Worm (Caenorhabditis elegans) whole organism, L4 larva: Measurements from ENCODE around the gene acs-3.

Source experiments
- F10B5.3 ChIP-seq: sonication (generic microtip); optimal IDR thresholded peaks from 2 replicates; lab custom pipeline; 2016; ENCODE audit warnings: mild to moderate bottlenecking, missing genetic modification characterization, missing compliant biosample characterization
- ZK546.5 ChIP-seq, 2 experiments: sonication (generic microtip); optimal IDR thresholded peaks; 2 replicates each; lab custom pipeline; 2017; ENCODE audit warnings: missing biosample characterization in 2 of 2, missing genetic modification characterization in 2 of 2
- ceh-20 ChIP-seq: fragments of 200-800 bp; sonication (Bioruptor generic); IDR thresholded peaks from 2 replicates; pipeline ENCODE4 v1.3.6; 2022; ENCODE audit warnings: missing genetic modification reagents, missing genetic modification characterization, missing compliant biosample characterization
- ces-1 ChIP-seq: fragments of 150-350 bp; sonication (generic microtip); optimal IDR thresholded peaks from 4 replicates; lab custom pipeline; 2014; ENCODE audit warnings: missing biosample characterization, missing genetic modification reagents, missing genetic modification characterization
- daf-16 ChIP-seq, 3 experiments: sonication (generic microtip); optimal IDR thresholded peaks; 2 replicates each; lab custom pipeline; 2016 to 2017; ENCODE audit warnings: missing genetic modification characterization in 3 of 3, missing genetic modification reagents in 3 of 3, mild to moderate bottlenecking in 2 of 3, missing compliant biosample characterization in 2 of 3, missing biosample characterization in 1 of 3, moderate library complexity in 1 of 3
- dmd-6 ChIP-seq: fragments of 200-800 bp; sonication (Bioruptor generic); IDR thresholded peaks from 2 replicates; pipeline ENCODE4 v1.3.6; 2022; ENCODE audit warnings: missing genetic modification reagents, missing genetic modification characterization, missing compliant biosample characterization
- dmd-8 ChIP-seq: fragments of 200-800 bp; sonication (Bioruptor generic); IDR thresholded peaks from 2 replicates; pipeline ENCODE4 v1.3.6; 2022; ENCODE audit warnings: missing genetic modification characterization, missing compliant biosample characterization
- dve-1 ChIP-seq: sonication (generic microtip); optimal IDR thresholded peaks from 2 replicates; lab custom pipeline; 2017; ENCODE audit warnings: antibody characterized with exemption, mild to moderate bottlenecking, missing genetic modification characterization, missing compliant biosample characterization; ENCODE audit not compliant: insufficient read depth
- egl-27 ChIP-seq: sonication (generic microtip); optimal IDR thresholded peaks from 3 replicates; lab custom pipeline; 2017; ENCODE audit warnings: missing biosample characterization, missing genetic modification reagents, missing genetic modification characterization
- egl-43 ChIP-seq: fragments of 200-800 bp; sonication (Bioruptor generic); IDR thresholded peaks from 2 replicates; pipeline ENCODE4 v1.3.6; 2022; ENCODE audit warnings: missing genetic modification reagents, missing genetic modification characterization, missing compliant biosample characterization
- fkh-10 ChIP-seq: fragments of 150-350 bp; optimal IDR thresholded peaks from 2 replicates; lab custom pipeline; 2014; ENCODE audit warnings: missing biosample characterization, missing genetic modification reagents, missing genetic modification characterization
- hlh-11 ChIP-seq: fragments of 200-800 bp; sonication (Bioruptor generic); optimal IDR thresholded peaks from 2 replicates; lab custom pipeline; 2018; ENCODE audit warnings: mild to moderate bottlenecking, missing genetic modification characterization, missing compliant biosample characterization
- hlh-30 ChIP-seq: sonication (generic microtip); optimal IDR thresholded peaks from 2 replicates; lab custom pipeline; 2017; ENCODE audit warnings: antibody characterized with exemption, mild to moderate bottlenecking, missing genetic modification characterization, missing compliant biosample characterization; ENCODE audit not compliant: insufficient read depth
- lin-15B ChIP-seq: fragments of 150-350 bp; sonication (generic microtip); optimal IDR thresholded peaks from 3 replicates; lab custom pipeline; 2014; ENCODE audit warnings: missing biosample characterization, missing genetic modification characterization
- lin-29 ChIP-seq: fragments of 200-800 bp; sonication (Bioruptor generic); IDR thresholded peaks from 2 replicates; pipeline ENCODE4 v1.3.6; 2022; ENCODE audit warnings: missing genetic modification reagents, missing genetic modification characterization, missing compliant biosample characterization
- mdl-1 ChIP-seq, 2 experiments: fragments of 150-350 bp in 1 of 2; sonication (generic microtip) in 1 of 2; optimal IDR thresholded peaks; 2 replicates each; lab custom pipeline; 2014 to 2017; ENCODE audit warnings: missing biosample characterization in 2 of 2, missing genetic modification characterization in 2 of 2
- mdt-29 ChIP-seq: fragments of 200-800 bp; sonication (Bioruptor generic); IDR thresholded peaks from 2 replicates; pipeline ENCODE4 v1.3.6; 2022; ENCODE audit warnings: missing genetic modification reagents, missing genetic modification characterization, missing compliant biosample characterization
- mxl-3 ChIP-seq: fragments of 200-800 bp; sonication (Bioruptor generic); optimal IDR thresholded peaks from 2 replicates; lab custom pipeline; 2018; ENCODE audit warnings: mild to moderate bottlenecking, missing genetic modification characterization, missing compliant biosample characterization
- nhr-10 ChIP-seq: fragments of 150-350 bp; optimal IDR thresholded peaks from 2 replicates; lab custom pipeline; 2014; ENCODE audit warnings: missing biosample characterization, missing genetic modification characterization
- nhr-102 ChIP-seq: sonication (generic microtip); optimal IDR thresholded peaks from 2 replicates; lab custom pipeline; 2016; ENCODE audit warnings: mild to moderate bottlenecking, missing genetic modification characterization, moderate library complexity, missing compliant biosample characterization
- nhr-28 ChIP-seq: fragments of 150-350 bp; optimal IDR thresholded peaks from 2 replicates; lab custom pipeline; 2014; ENCODE audit warnings: missing biosample characterization, missing genetic modification characterization
- nhr-6 ChIP-seq: fragments of 150-350 bp; optimal IDR thresholded peaks from 2 replicates; lab custom pipeline; 2014; ENCODE audit warnings: missing biosample characterization, missing genetic modification characterization
- php-3 ChIP-seq: fragments of 200-800 bp; sonication (Bioruptor generic); IDR thresholded peaks from 2 replicates; pipeline ENCODE4 v1.3.6; 2022; ENCODE audit warnings: missing genetic modification reagents, missing genetic modification characterization, missing compliant biosample characterization
- pqm-1 ChIP-seq: sonication (generic microtip); optimal IDR thresholded peaks from 2 replicates; lab custom pipeline; 2017; ENCODE audit warnings: missing biosample characterization, missing genetic modification characterization
- sdz-12 ChIP-seq: fragments of 200-800 bp; sonication (Bioruptor generic); optimal IDR thresholded peaks from 2 replicates; lab custom pipeline; 2018; ENCODE audit warnings: mild to moderate bottlenecking, missing genetic modification characterization, missing compliant biosample characterization
- set-16 ChIP-seq: fragments of 200-800 bp; sonication (Bioruptor generic); IDR thresholded peaks from 2 replicates; pipeline ENCODE4 v1.3.6; 2022; ENCODE audit warnings: missing genetic modification reagents, missing genetic modification characterization, missing compliant biosample characterization
- skn-1 ChIP-seq: fragments of 150-350 bp; optimal IDR thresholded peaks from 2 replicates; lab custom pipeline; 2014; ENCODE audit warnings: missing biosample characterization, missing genetic modification characterization
- snpc-1.2 ChIP-seq: fragments of 200-800 bp; sonication (Bioruptor generic); IDR thresholded peaks from 2 replicates; pipeline ENCODE4 v1.3.6; 2022; ENCODE audit warnings: missing genetic modification reagents, missing genetic modification characterization, missing compliant biosample characterization
- tag-97 ChIP-seq: fragments of 200-800 bp; sonication (Bioruptor generic); IDR thresholded peaks from 2 replicates; pipeline ENCODE4 v1.3.6; 2022; ENCODE audit warnings: missing genetic modification characterization, missing compliant biosample characterization
- unc-62 ChIP-seq, 3 experiments: fragments of 150-350 bp in 1 of 3; sonication (generic microtip); optimal IDR thresholded peaks in 2 of 3; peaks in 1 of 3; 1 replicate in 1 of 3; 2 replicates in 2 of 3; lab custom pipeline; 2014 to 2017; ENCODE audit warnings: missing biosample characterization in 3 of 3, missing genetic modification characterization in 3 of 3, missing genetic modification reagents in 3 of 3, missing genotype in 1 of 3
- zfp-3 ChIP-seq: fragments of 200-800 bp; sonication (Bioruptor generic); conservative IDR thresholded peaks from 2 replicates; pipeline ENCODE4 v1.3.6; 2022; ENCODE audit warnings: missing genetic modification reagents, missing genetic modification characterization, missing compliant biosample characterization
- ztf-11 ChIP-seq: fragments of 150-350 bp; optimal IDR thresholded peaks from 2 replicates; lab custom pipeline; 2014; ENCODE audit warnings: missing biosample characterization, missing genetic modification characterization

acs-3 gene

DNA sequence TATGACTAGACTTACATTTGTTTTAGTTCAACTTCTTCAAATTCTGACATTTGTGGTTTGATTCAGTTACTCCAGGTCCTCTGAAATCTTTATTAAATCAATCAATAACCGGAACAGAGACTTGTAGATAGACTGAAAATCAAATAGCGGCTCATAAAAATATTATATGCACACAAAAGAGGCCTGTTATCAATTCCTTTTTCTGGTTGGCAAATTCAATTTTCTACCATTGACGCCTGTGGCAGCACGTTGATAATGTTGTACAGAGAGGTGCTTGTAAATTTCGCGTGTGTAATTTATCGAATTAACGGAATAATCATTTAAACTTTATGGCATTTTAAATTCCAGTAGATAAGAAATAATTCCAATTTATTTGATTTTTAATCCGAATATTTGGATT, 17.6 kb downstream of the acs-3 start, which contains the start of gene T08B1.1:
Gene T08B1.1, minus strand, starts transcription at position 92 of the 400 bp plus-strand sequence.
- TF ChIP-seq hlh-11 (tag; lab: Kevin White, UChicago) (peak; percentile 36), nhr-6 (tag; lab: Kevin White, UChicago) (no peak), zfp-3 (GFP tag; lab: Robert Waterston, UW) (no peak), nhr-10 (tag; lab: Kevin White, UChicago) (no peak), ceh-20 (GFP tag; lab: Robert Waterston, UW) (peak; percentile 45; the same call in 1 of the 2 replicates), php-3 (peak; percentile 94), daf-16 (GFP tag; optimal IDR thresholded peaks at IDR 0.05; lab: Kevin White, UChicago) (no peak), daf-16 (tag; optimal IDR thresholded peaks at IDR 0.05; lab: Kevin White, UChicago) (peak; percentile 68), dve-1 (tag; lab: Kevin White, UChicago) (peak; percentile 42), nhr-28 (peak; percentile 0), pqm-1 (peak; percentile 89), mdl-1 (tag; optimal IDR thresholded peaks at IDR 0.05; lab: Kevin White, UChicago) (peak in 1 of 2 experiments; percentile 5)

DNA sequence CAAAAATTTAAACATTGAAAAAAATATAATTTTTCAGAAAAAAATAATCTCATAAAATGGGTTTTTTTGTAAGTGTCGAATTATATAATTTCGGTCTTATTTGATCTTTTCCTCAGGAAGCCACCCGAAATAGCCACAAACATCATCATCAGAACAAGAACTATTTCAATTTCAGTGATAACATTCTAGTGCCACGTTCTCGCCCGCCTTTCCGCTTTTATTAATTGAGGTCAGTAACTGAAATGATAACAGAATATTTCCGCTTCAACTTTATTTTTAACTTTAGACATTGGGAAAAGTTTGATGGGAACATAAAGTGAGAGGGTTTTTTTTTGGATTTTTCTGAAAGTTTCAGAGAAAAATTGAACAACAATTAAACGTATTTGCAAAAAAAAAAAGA, 19.9 kb downstream of the acs-3 start:
- TF ChIP-seq egl-27 (tag; lab: Kevin White, UChicago) (no peak), egl-43 (GFP tag; lab: Robert Waterston, UW) (no peak), fkh-10 (GFP tag; lab: Kevin White, UChicago) (no peak), ces-1 (GFP tag; lab: Kevin White, UChicago) (no peak), tag-97 (GFP tag; lab: Robert Waterston, UW) (no peak), mxl-3 (GFP tag; lab: Kevin White, UChicago) (no peak), daf-16 (GFP tag; optimal IDR thresholded peaks at IDR 0.05; lab: Kevin White, UChicago) (no peak), daf-16 (tag; optimal IDR thresholded peaks at IDR 0.05; lab: Kevin White, UChicago) (peak; percentile 31), dmd-8 (no peak), lin-15B (no peak), sdz-12 (GFP tag; lab: Kevin White, UChicago) (no peak), hlh-11 (tag; lab: Kevin White, UChicago) (peak; percentile 8), set-16 (GFP tag; lab: Robert Waterston, UW) (no peak), F10B5.3 (tag; lab: Kevin White, UChicago) (no peak), skn-1 (no peak), lin-29 (no peak), dmd-6 (peak; percentile 36; the same call in 1 of the 2 replicates), mdt-29 (no peak), snpc-1.2 (GFP tag; lab: Robert Waterston, UW) (no peak), pqm-1 (peak; percentile 83), mdl-1 (tag; optimal IDR thresholded peaks at IDR 0.05; lab: Kevin White, UChicago) (no peak), nhr-102 (tag; lab: Kevin White, UChicago) (no peak), unc-62 (GFP tag; optimal IDR thresholded peaks at IDR 0.05 in 1 of 2; lab: Kevin White, UChicago) (peak in 1 of 2 experiments; percentile 30), unc-62 (tag; optimal IDR thresholded peaks at IDR 0.05; lab: Kevin White, UChicago) (no peak), hlh-30 (tag; lab: Kevin White, UChicago) (no peak), nhr-28 (peak; percentile 32)

DNA sequence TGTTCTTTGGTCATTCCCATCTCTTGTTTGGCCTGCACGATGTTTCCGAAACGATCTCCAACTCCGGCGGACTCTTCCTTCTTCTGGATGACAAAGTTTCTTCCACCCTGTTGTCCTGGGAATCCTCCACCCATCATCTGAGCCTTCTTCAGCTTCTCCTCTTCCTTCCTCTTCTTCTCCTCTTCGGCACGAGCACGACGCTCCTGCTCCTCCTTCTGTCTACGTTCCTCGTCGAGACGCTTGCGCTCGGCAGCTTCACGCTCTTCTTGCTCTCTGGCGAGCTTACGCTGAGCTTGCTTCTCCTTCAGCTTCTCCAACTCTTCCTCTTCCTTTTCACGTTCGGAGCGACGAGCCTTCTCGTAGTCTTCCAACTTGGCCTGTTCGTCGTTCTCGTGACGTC, 22.1 kb downstream of the acs-3 start:
- TF ChIP-seq egl-43 (GFP tag; lab: Robert Waterston, UW) (0 out of 2 replicates have a peak, but pooled peaks have one; percentile 40), ZK546.5 (tag; optimal IDR thresholded peaks at IDR 0.05; lab: Kevin White, UChicago) (no peak), ztf-11 (tag; lab: Kevin White, UChicago) (no peak), set-16 (GFP tag; lab: Robert Waterston, UW) (peak; percentile 90), nhr-102 (tag; lab: Kevin White, UChicago) (no peak)

DNA sequence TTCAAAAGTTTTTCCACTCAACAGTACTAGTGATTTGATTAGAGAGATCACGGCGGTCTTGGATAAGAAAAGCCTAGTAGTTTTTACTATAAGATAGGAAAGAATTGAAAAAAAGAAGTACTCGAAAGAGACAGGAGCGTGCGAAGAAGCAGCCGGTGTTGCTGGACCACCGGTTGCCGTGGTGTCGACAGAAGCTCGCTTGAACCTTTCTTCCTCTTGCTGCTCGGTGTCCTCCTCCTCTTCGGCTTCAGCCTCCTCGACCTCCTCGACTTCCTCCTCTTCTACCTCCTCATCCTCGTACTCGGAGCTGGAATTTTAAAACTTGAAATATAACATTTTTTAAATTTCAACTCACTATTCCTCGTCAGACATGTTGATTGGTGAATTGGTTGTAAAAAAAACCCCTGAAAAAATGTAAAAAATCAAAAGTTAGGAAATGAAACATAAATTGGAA, 23.2 kb downstream of the acs-3 start, which contains the start of gene tnt-4:
Gene tnt-4, minus strand, starts transcription at position 404 of the 454 bp plus-strand sequence.
- TF ChIP-seq nhr-10 (tag; lab: Kevin White, UChicago) (no peak), set-16 (GFP tag; lab: Robert Waterston, UW) (peak; percentile 76)
- TF ChIP-seq, all 104 proteins: peak for 1
